Worm (Caenorhabditis elegans) whole organism, L4 larva: ENCODE measurements around the gene C49C3.21.
A peak's percentile ranks its signal among the peaks of the same experiment; 100 is the strongest.

Experiments used
- F26F4.8 ChIP-seq: fragments of 200-800 bp; sonication (Bioruptor generic); conservative IDR thresholded peaks from 2 replicates; pipeline ENCODE4 v1.3.6; 2022; ENCODE audit warnings: missing genetic modification characterization, missing compliant biosample characterization
- F44E2.7 ChIP-seq: fragments of 200-800 bp; sonication (Bioruptor generic); IDR thresholded peaks from 2 replicates; pipeline ENCODE4 v2.1.2; 2022; ENCODE audit warnings: missing genetic modification characterization, missing compliant biosample characterization
- Y75B8A.6 ChIP-seq: fragments of 200-800 bp; sonication (Bioruptor generic); IDR thresholded peaks from 2 replicates; pipeline ENCODE4 v1.3.6; 2022; ENCODE audit warnings: missing genetic modification reagents, missing genetic modification characterization, missing compliant biosample characterization
- ZK337.2 ChIP-seq: fragments of 200-800 bp; sonication (Bioruptor generic); IDR thresholded peaks from 2 replicates; pipeline ENCODE4 v1.3.6; 2022; ENCODE audit warnings: missing genetic modification reagents, missing genetic modification characterization, missing compliant biosample characterization
- ZK546.5 ChIP-seq, 2 experiments: sonication (generic microtip); optimal IDR thresholded peaks; 2 replicates each; lab custom pipeline; 2017; ENCODE audit warnings: missing biosample characterization in 2 of 2, missing genetic modification characterization in 2 of 2
- aha-1 ChIP-seq: fragments of 150-350 bp; peaks from one replicate; lab custom pipeline; 2014; ENCODE audit warnings: missing biosample characterization, missing genetic modification characterization
- aly-2 ChIP-seq: sonication (generic microtip); optimal IDR thresholded peaks from 2 replicates; lab custom pipeline; 2018; ENCODE audit warnings: missing biosample characterization, missing genetic modification characterization
- arid-1 ChIP-seq: fragments of 200-800 bp; sonication (Bioruptor generic); conservative IDR thresholded peaks from 2 replicates; pipeline ENCODE4 v1.3.6; 2022; ENCODE audit warnings: missing genetic modification reagents, missing genetic modification characterization, missing compliant biosample characterization
- ceh-32 ChIP-seq: sonication (generic microtip); optimal IDR thresholded peaks from 2 replicates; lab custom pipeline; 2016; ENCODE audit warnings: mild to moderate bottlenecking, missing genetic modification characterization, missing compliant biosample characterization; ENCODE audit not compliant: poor library complexity
- ceh-82 ChIP-seq: sonication (generic microtip); optimal IDR thresholded peaks from 2 replicates; lab custom pipeline; 2017; ENCODE audit warnings: missing biosample characterization, missing genetic modification characterization
- cey-2 ChIP-seq: sonication (generic microtip); optimal IDR thresholded peaks from 3 replicates; lab custom pipeline; 2017; ENCODE audit warnings: missing genetic modification characterization, mild to moderate bottlenecking, missing compliant biosample characterization, antibody characterized with exemption, borderline replicate concordance; ENCODE audit not compliant: insufficient read depth
- daf-16 ChIP-seq, 3 experiments: sonication (generic microtip); optimal IDR thresholded peaks; 2 replicates each; lab custom pipeline; 2016 to 2017; ENCODE audit warnings: missing genetic modification characterization in 3 of 3, missing genetic modification reagents in 3 of 3, mild to moderate bottlenecking in 2 of 3, missing compliant biosample characterization in 2 of 3, missing biosample characterization in 1 of 3, moderate library complexity in 1 of 3
- daf-19 ChIP-seq: fragments of 200-800 bp; sonication (Bioruptor generic); conservative IDR thresholded peaks from 2 replicates; pipeline ENCODE4 v1.3.6; 2022; ENCODE audit warnings: missing genetic modification characterization, missing compliant biosample characterization
- daf-8 ChIP-seq: fragments of 200-800 bp; sonication (Bioruptor generic); IDR thresholded peaks from 2 replicates; pipeline ENCODE4 v1.3.6; 2022; ENCODE audit warnings: missing genetic modification characterization, missing compliant biosample characterization
- dmd-6 ChIP-seq: fragments of 200-800 bp; sonication (Bioruptor generic); IDR thresholded peaks from 2 replicates; pipeline ENCODE4 v1.3.6; 2022; ENCODE audit warnings: missing genetic modification reagents, missing genetic modification characterization, missing compliant biosample characterization
- dve-1 ChIP-seq: sonication (generic microtip); optimal IDR thresholded peaks from 2 replicates; lab custom pipeline; 2017; ENCODE audit warnings: antibody characterized with exemption, mild to moderate bottlenecking, missing genetic modification characterization, missing compliant biosample characterization; ENCODE audit not compliant: insufficient read depth
- hlh-11 ChIP-seq: fragments of 200-800 bp; sonication (Bioruptor generic); optimal IDR thresholded peaks from 2 replicates; lab custom pipeline; 2018; ENCODE audit warnings: mild to moderate bottlenecking, missing genetic modification characterization, missing compliant biosample characterization
- hmg-1.1 ChIP-seq: fragments of 200-800 bp; sonication (Bioruptor generic); IDR thresholded peaks from 2 replicates; pipeline ENCODE4 v1.3.6; 2022; ENCODE audit warnings: missing genetic modification reagents, missing genetic modification characterization, missing compliant biosample characterization
- jun-1 ChIP-seq: fragments of 150-350 bp; optimal IDR thresholded peaks from 2 replicates; lab custom pipeline; 2014; ENCODE audit warnings: missing biosample characterization, missing genetic modification reagents, missing genetic modification characterization
- lim-7 ChIP-seq: fragments of 200-800 bp; sonication (Bioruptor generic); IDR thresholded peaks from 2 replicates; pipeline ENCODE4 v1.3.6; 2022; ENCODE audit warnings: missing genetic modification characterization, missing compliant biosample characterization
- lin-1 ChIP-seq: fragments of 200-800 bp; sonication (Bioruptor generic); IDR thresholded peaks from 2 replicates; pipeline ENCODE4 v1.3.6; 2022; ENCODE audit warnings: missing genetic modification reagents, missing genetic modification characterization, missing compliant biosample characterization
- lin-15B ChIP-seq: fragments of 150-350 bp; sonication (generic microtip); optimal IDR thresholded peaks from 3 replicates; lab custom pipeline; 2014; ENCODE audit warnings: missing biosample characterization, missing genetic modification characterization
- lin-38 ChIP-seq: fragments of 200-800 bp; sonication (Bioruptor generic); IDR thresholded peaks from 2 replicates; pipeline ENCODE4 v1.3.6; 2022; ENCODE audit warnings: missing genetic modification reagents, missing genetic modification characterization, missing compliant biosample characterization
- lsy-2 ChIP-seq, 2 experiments: fragments of 150-350 bp in 1 of 2; sonication (generic microtip) in 1 of 2; optimal IDR thresholded peaks; 2 replicates each; lab custom pipeline; 2014 to 2017; ENCODE audit warnings: missing biosample characterization in 2 of 2, missing genetic modification characterization in 2 of 2
- madf-9 ChIP-seq: fragments of 200-800 bp; sonication (Bioruptor generic); conservative IDR thresholded peaks from 2 replicates; pipeline ENCODE4 v1.3.6; 2022; ENCODE audit warnings: missing genetic modification reagents, missing genetic modification characterization, missing compliant biosample characterization
- mes-2 ChIP-seq: sonication (generic microtip); optimal IDR thresholded peaks from 2 replicates; lab custom pipeline; 2016; ENCODE audit warnings: missing genotype, mild to moderate bottlenecking, missing genetic modification characterization, missing compliant biosample characterization; ENCODE audit not compliant: poor library complexity, severe bottlenecking
- mxl-3 ChIP-seq: fragments of 200-800 bp; sonication (Bioruptor generic); optimal IDR thresholded peaks from 2 replicates; lab custom pipeline; 2018; ENCODE audit warnings: mild to moderate bottlenecking, missing genetic modification characterization, missing compliant biosample characterization
- nhr-11 ChIP-seq: fragments of 150-350 bp; optimal IDR thresholded peaks from 2 replicates; lab custom pipeline; 2014; ENCODE audit warnings: missing biosample characterization, missing genetic modification characterization
- nhr-111 ChIP-seq: fragments of 200-800 bp; sonication (Bioruptor generic); optimal IDR thresholded peaks from 2 replicates; lab custom pipeline; 2018; ENCODE audit warnings: mild to moderate bottlenecking, missing genetic modification characterization, missing compliant biosample characterization
- nhr-237 ChIP-seq: sonication (generic microtip); optimal IDR thresholded peaks from 2 replicates; lab custom pipeline; 2017; ENCODE audit warnings: missing biosample characterization, missing genetic modification characterization
- nhr-28 ChIP-seq: fragments of 150-350 bp; optimal IDR thresholded peaks from 2 replicates; lab custom pipeline; 2014; ENCODE audit warnings: missing biosample characterization, missing genetic modification characterization
- nhr-41 ChIP-seq: fragments of 200-800 bp; sonication (Bioruptor generic); IDR thresholded peaks from 2 replicates; pipeline ENCODE4 v1.3.6; 2022; ENCODE audit warnings: missing genetic modification reagents, missing genetic modification characterization, missing compliant biosample characterization
- nhr-48 ChIP-seq: sonication (generic microtip); optimal IDR thresholded peaks from 2 replicates; lab custom pipeline; 2016; ENCODE audit warnings: mild to moderate bottlenecking, missing genetic modification characterization, missing compliant biosample characterization
- nhr-76 ChIP-seq: fragments of 150-350 bp; optimal IDR thresholded peaks from 2 replicates; lab custom pipeline; 2014; ENCODE audit warnings: missing biosample characterization, missing genetic modification characterization
- nhr-77 ChIP-seq: fragments of 150-350 bp; optimal IDR thresholded peaks from 2 replicates; lab custom pipeline; 2014; ENCODE audit warnings: missing biosample characterization, missing genetic modification characterization
- pha-4 ChIP-seq, 2 experiments: fragments of 150-350 bp in 1 of 2; fragments of 200-800 bp in 1 of 2; sonication (Bioruptor generic) in 1 of 2; IDR thresholded peaks in 1 of 2; optimal IDR thresholded peaks in 1 of 2; 2 replicates each; pipeline versions ENCODE4 v1.3.6 to Lab custom; 2014 to 2022; ENCODE audit warnings: missing genetic modification characterization in 2 of 2, missing genetic modification reagents in 2 of 2, missing biosample characterization in 1 of 2, missing compliant biosample characterization in 1 of 2
- pqm-1 ChIP-seq: sonication (generic microtip); optimal IDR thresholded peaks from 2 replicates; lab custom pipeline; 2017; ENCODE audit warnings: missing biosample characterization, missing genetic modification characterization
- snpc-4 ChIP-seq: fragments of 150-350 bp; optimal IDR thresholded peaks from 2 replicates; lab custom pipeline; 2014; ENCODE audit warnings: missing biosample characterization, missing genetic modification characterization
- unc-39 ChIP-seq: sonication (generic microtip); optimal IDR thresholded peaks from 2 replicates; lab custom pipeline; 2017; ENCODE audit warnings: missing biosample characterization, missing genetic modification characterization
- unc-62 ChIP-seq, 3 experiments: fragments of 150-350 bp in 1 of 3; sonication (generic microtip); optimal IDR thresholded peaks in 2 of 3; peaks in 1 of 3; 1 replicate in 1 of 3; 2 replicates in 2 of 3; lab custom pipeline; 2014 to 2017; ENCODE audit warnings: missing biosample characterization in 3 of 3, missing genetic modification characterization in 3 of 3, missing genetic modification reagents in 3 of 3, missing genotype in 1 of 3
- zag-1 ChIP-seq: fragments of 150-350 bp; optimal IDR thresholded peaks from 2 replicates; lab custom pipeline; 2014; ENCODE audit warnings: missing biosample characterization, missing genetic modification characterization
- zfp-2 ChIP-seq: sonication (generic microtip); optimal IDR thresholded peaks from 2 replicates; lab custom pipeline; 2016; ENCODE audit warnings: mild to moderate bottlenecking, missing genetic modification characterization, missing compliant biosample characterization
- zfp-3 ChIP-seq: fragments of 200-800 bp; sonication (Bioruptor generic); conservative IDR thresholded peaks from 2 replicates; pipeline ENCODE4 v1.3.6; 2022; ENCODE audit warnings: missing genetic modification reagents, missing genetic modification characterization, missing compliant biosample characterization
- ztf-7 ChIP-seq: fragments of 150-350 bp; optimal IDR thresholded peaks from 2 replicates; lab custom pipeline; 2014; ENCODE audit warnings: missing biosample characterization, missing genetic modification characterization

C49C3.21 gene

ce11 chrIV:17333542-17334281 is 9.1 kb upstream of the C49C3.21 start, which contains the start of gene C49C3.15 (continued):
- TF ChIP-seq zfp-2 (tag; lab: Kevin White, UChicago) (no peak), nhr-76 (tag; lab: Kevin White, UChicago) (no peak), pqm-1 (tag; lab: Kevin White, UChicago) (no peak), daf-19 (GFP tag; lab: Robert Waterston, UW) (no peak), lin-15B (tag; lab: Kevin White, UChicago) (no peak), F44E2.7 (GFP tag; lab: Robert Waterston, UW) (no peak), pha-4 (GFP tag; IDR thresholded peaks at IDR 0.05; lab: Robert Waterston, UW) (no peak), pha-4 (tag; optimal IDR thresholded peaks at IDR 0.05; lab: Kevin White, UChicago) (no peak), lin-1 (GFP tag; lab: Robert Waterston, UW) (no peak), nhr-41 (GFP tag; lab: Robert Waterston, UW) (no peak), F26F4.8 (no peak), hlh-11 (tag; lab: Kevin White, UChicago) (peak; percentile 28), dmd-6 (GFP tag; lab: Robert Waterston, UW) (no peak), madf-9 (GFP tag; lab: Robert Waterston, UW) (no peak), daf-8 (no peak), ceh-32 (no peak), ztf-7 (tag; lab: Kevin White, UChicago) (no peak), lim-7 (GFP tag; lab: Robert Waterston, UW) (no peak), hmg-1.1 (GFP tag; lab: Robert Waterston, UW) (0 out of 2 replicates have a peak, but pooled peaks have one; percentile 8), zfp-3 (no peak), ZK546.5 (tag; optimal IDR thresholded peaks at IDR 0.05; lab: Kevin White, UChicago) (no peak), mxl-3 (GFP tag; lab: Kevin White, UChicago) (no peak), ZK337.2 (GFP tag; lab: Robert Waterston, UW) (no peak), snpc-4 (no peak), cey-2 (tag; lab: Kevin White, UChicago) (no peak)

- TF ChIP-seq arid-1 (GFP tag; lab: Robert Waterston, UW) = no peak
- TF ChIP-seq Y75B8A.6 = no peak
- no peak for TF ChIP-seq jun-1 (tag; lab: Kevin White, UChicago)
- TF ChIP-seq mes-2 (tag; lab: Kevin White, UChicago) = peak; percentile 27
- TF ChIP-seq nhr-11 (tag; lab: Kevin White, UChicago) = no peak
- TF ChIP-seq lsy-2 (tag; optimal IDR thresholded peaks at IDR 0.05; lab: Kevin White, UChicago) = peak in 1 of 2 experiments; percentile 51
- TF ChIP-seq aha-1 (tag; lab: Kevin White, UChicago) = peak; percentile 79
- TF ChIP-seq pha-4 (GFP tag; IDR thresholded peaks at IDR 0.05; lab: Robert Waterston, UW) = no peak
- no peak for TF ChIP-seq pha-4 (tag; optimal IDR thresholded peaks at IDR 0.05; lab: Kevin White, UChicago)
- no peak for TF ChIP-seq nhr-48 (tag; lab: Kevin White, UChicago)
- TF ChIP-seq lin-38 (GFP tag; lab: Robert Waterston, UW) = peak; percentile 40
- TF ChIP-seq hmg-1.1 (GFP tag; lab: Robert Waterston, UW) = no peak
- TF ChIP-seq zfp-2 (tag; lab: Kevin White, UChicago) = no peak
Observed at ce11 chrIV:17335031-17335430, 7.7 kb upstream of the C49C3.21 start, which contains the start of gene C49C3.8. Gene C49C3.8, plus strand, starts transcription at chrIV:17335203.

ce11 chrIV:17338920-17339510 is 3.8 kb upstream of the C49C3.21 start, which contains the start of gene C49C3.10:
Gene C49C3.10, minus strand, starts transcription at chrIV:17338970.
- TF ChIP-seq nhr-77 (tag; lab: Kevin White, UChicago) (peak; percentile 79), daf-16 (GFP tag; optimal IDR thresholded peaks at IDR 0.05; lab: Kevin White, UChicago) (no peak), daf-16 (tag; optimal IDR thresholded peaks at IDR 0.05; lab: Kevin White, UChicago) (peak; percentile 94), hlh-11 (tag; lab: Kevin White, UChicago) (peak; percentile 54), aly-2 (tag; lab: Kevin White, UChicago) (no peak), nhr-28 (peak; percentile 73), zag-1 (tag; lab: Kevin White, UChicago) (no peak), pqm-1 (tag; lab: Kevin White, UChicago) (peak; percentile 72), nhr-111 (GFP tag; lab: Kevin White, UChicago) (no peak), dve-1 (tag; lab: Kevin White, UChicago) (peak; percentile 66), unc-62 (GFP tag; optimal IDR thresholded peaks at IDR 0.05 in 1 of 2; lab: Kevin White, UChicago) (peak in 1 of 2 experiments; percentile 20), unc-62 (tag; optimal IDR thresholded peaks at IDR 0.05; lab: Kevin White, UChicago) (no peak), unc-39 (tag; lab: Kevin White, UChicago) (no peak), ceh-82 (tag; lab: Kevin White, UChicago) (no peak), nhr-237 (no peak), dmd-6 (GFP tag; lab: Robert Waterston, UW) (peak; percentile 46)
